Fruit fly (Drosophila melanogaster) whole organism, wandering third instar larva: ENCODE measurements around the gene Nf1.

Experiments used
- CG32264 ChIP-seq: fragments of 200-800 bp; sonication (Bioruptor generic); optimal IDR thresholded peaks from 2 replicates; lab custom pipeline; 2016; ENCODE audit warnings: missing biosample characterization, missing genetic modification characterization
- Dfd ChIP-seq: fragments of >200 bp; optimal IDR thresholded peaks from 2 replicates; lab custom pipeline; 2017; ENCODE audit warnings: missing biosample characterization, missing genetic modification characterization
- HLH106 ChIP-seq: fragments of 200-800 bp; optimal IDR thresholded peaks from 3 replicates; lab custom pipeline; 2019; ENCODE audit warnings: missing biosample characterization, mild to moderate bottlenecking, missing genetic modification characterization, moderate library complexity
- Hnf4 ChIP-seq: fragments of 200-800 bp; sonication (Bioruptor generic); optimal IDR thresholded peaks from 2 replicates; lab custom pipeline; 2016; ENCODE audit warnings: missing biosample characterization, mild to moderate bottlenecking, missing genetic modification characterization
- Hr78 ChIP-seq: fragments of >200 bp; optimal IDR thresholded peaks from 2 replicates; lab custom pipeline; 2017; ENCODE audit warnings: missing biosample characterization, missing genetic modification characterization
- Myc ChIP-seq: fragments of >200 bp; optimal IDR thresholded peaks from 2 replicates; lab custom pipeline; 2017
- N ChIP-seq: fragments of >200 bp; optimal IDR thresholded peaks from 2 replicates; lab custom pipeline; 2018; ENCODE audit warnings: missing biosample characterization, missing external identifiers, missing genetic modification characterization
- OdsH ChIP-seq: fragments of 200-800 bp; sonication (Bioruptor generic); optimal IDR thresholded peaks from 2 replicates; lab custom pipeline; 2016; ENCODE audit warnings: missing biosample characterization, mild to moderate bottlenecking, missing genetic modification characterization
- ey ChIP-seq: fragments of 200-800 bp; sonication (Bioruptor generic); optimal IDR thresholded peaks from 2 replicates; lab custom pipeline; 2016; ENCODE audit warnings: missing biosample characterization, missing genetic modification characterization
- h ChIP-seq: fragments of 200-800 bp; sonication (Bioruptor generic); optimal IDR thresholded peaks from 3 replicates; lab custom pipeline; 2016; ENCODE audit warnings: missing biosample characterization, mild to moderate bottlenecking, missing genetic modification characterization
- pan ChIP-seq: fragments of >200 bp; optimal IDR thresholded peaks from 2 replicates; lab custom pipeline; 2017
- rgr ChIP-seq: fragments of 200-800 bp; sonication (Bioruptor generic); optimal IDR thresholded peaks from 3 replicates; lab custom pipeline; 2016; ENCODE audit warnings: missing biosample characterization, mild to moderate bottlenecking, missing genetic modification characterization
- woc ChIP-seq: sonication (Bioruptor generic); optimal IDR thresholded peaks from 2 replicates; lab custom pipeline; 2016; ENCODE audit warnings: missing biosample characterization, mild to moderate bottlenecking, missing genetic modification characterization

DNA sequence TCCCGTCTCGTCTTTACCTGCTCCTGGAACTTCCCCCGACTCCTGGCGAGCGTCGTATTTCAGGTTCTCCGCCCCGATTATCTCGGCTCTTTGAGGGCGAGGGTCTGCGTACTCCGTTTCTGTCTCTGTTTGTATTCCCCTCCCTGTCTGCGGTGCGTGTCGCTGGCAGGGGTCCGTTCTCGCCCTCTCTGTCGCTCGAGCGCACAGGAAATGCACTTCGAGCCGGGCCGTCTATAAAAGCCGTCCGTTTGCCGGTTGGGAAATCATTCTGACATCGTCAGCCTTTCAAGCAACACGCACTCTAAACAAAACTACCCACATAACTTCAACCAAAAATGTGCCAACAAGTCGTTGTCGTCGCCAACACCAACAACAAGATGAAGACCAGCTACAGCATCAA, 27.8 kb downstream of the Nf1 start:
- TF ChIP-seq Myc (lab: Kevin White, UChicago) (no peak), h (GFP tag; lab: Kevin White, UChicago) (no peak), N (GFP tag; lab: Kevin White, UChicago) (no peak), Hr78 (GFP tag; lab: Kevin White, UChicago) (no peak), HLH106 (tag; lab: Kevin White, UChicago) (no peak), CG32264 (no peak), OdsH (GFP tag; lab: Kevin White, UChicago) (no peak), woc (GFP tag; lab: Kevin White, UChicago) (peak; percentile 8), Dfd (no peak), pan (lab: Kevin White, UChicago) (no peak), Hnf4 (GFP tag; lab: Kevin White, UChicago) (no peak), ey (no peak), rgr (GFP tag; lab: Kevin White, UChicago) (no peak)
